Fruit fly (Drosophila melanogaster): ENCODE data around the gene Papss.

dm6 chr3L:19845907-19846301 lies 811 bp downstream of the Papss start:
- TF ChIP-seq CG10669 (GFP tag; optimal IDR thresholded peaks at IDR 0.05) = no peak
- TF ChIP-seq fd59A (GFP tag; optimal IDR thresholded peaks at IDR 0.05) = no peak
- no peak for TF ChIP-seq CG6854 (GFP tag; optimal IDR thresholded peaks at IDR 0.05)
- TF ChIP-seq CG10631 (GFP tag; optimal IDR thresholded peaks at IDR 0.05) = no peak
- no peak for TF ChIP-seq Lpt (GFP tag; optimal IDR thresholded peaks at IDR 0.05)
- TF ChIP-seq dsx (GFP tag; optimal IDR thresholded peaks at IDR 0.05; ENCODE audit: poor library complexity, severe bottlenecking) = no peak

Data from whole organism, prepupa.